Worm (Caenorhabditis elegans): ENCODE measurements around the gene mls-2.

The mls-2 gene

ce11 chrX:4794062-4794461, 32.6 kb upstream of the mls-2 start (continued):
- TF ChIP-seq nhr-80 (tag; optimal IDR thresholded peaks at IDR 0.05) (peak; percentile 96), dox-1 (GFP tag; IDR thresholded peaks at IDR 0.05) (peak; percentile 61), hmg-20 (GFP tag; IDR thresholded peaks at IDR 0.05) (no peak), snpc-3.4 (tag; optimal IDR thresholded peaks at IDR 0.05) (no peak), K11D2.4 (GFP tag; IDR thresholded peaks at IDR 0.05) (no peak), ets-4 (GFP tag; optimal IDR thresholded peaks at IDR 0.05) (peak; percentile 31), ztf-22 (GFP tag; optimal IDR thresholded peaks at IDR 0.05) (peak; percentile 89), lsy-27 (tag; optimal IDR thresholded peaks at IDR 0.05; ENCODE audit: borderline replicate concordance, insufficient read depth) (no peak), nhr-90 (tag; optimal IDR thresholded peaks at IDR 0.05) (peak; percentile 51), F55B11.4 (tag; optimal IDR thresholded peaks at IDR 0.05; ENCODE audit: borderline replicate concordance, insufficient read depth) (no peak), egrh-3 (GFP tag; IDR thresholded peaks at IDR 0.05) (no peak), zim-3 (tag; optimal IDR thresholded peaks at IDR 0.05) (no peak), nfyb-1 (GFP tag; IDR thresholded peaks at IDR 0.05) (peak; percentile 65; the same call in 1 of the 2 replicates), snpc-1.1 (tag; optimal IDR thresholded peaks at IDR 0.05; ENCODE audit: insufficient read depth) (no peak), tbx-9 (tag; optimal IDR thresholded peaks at IDR 0.05; ENCODE audit: borderline replicate concordance) (no peak), nfya-2 (GFP tag; IDR thresholded peaks at IDR 0.05) (no peak), B0336.3 (GFP tag; IDR thresholded peaks at IDR 0.05) (peak; percentile 68), hmg-1.2 (GFP tag; IDR thresholded peaks at IDR 0.05) (peak; percentile 47)

ce11 chrX:4792979-4793378, 31.5 kb upstream of the mls-2 start, which contains the start of gene F43C9.1:
F43C9.1 (plus strand) TSS chrX:4793279.
- TF ChIP-seq zim-3 (tag; optimal IDR thresholded peaks at IDR 0.05) (no peak), nhr-80 (tag; optimal IDR thresholded peaks at IDR 0.05) (peak; percentile 24)

- TF ChIP-seq lin-26 (GFP tag; IDR thresholded peaks at IDR 0.05) = no peak
- TF ChIP-seq Y79H2A.3 (GFP tag; conservative IDR thresholded peaks at IDR 0.05) = no peak
- no peak for TF ChIP-seq zim-3 (tag; optimal IDR thresholded peaks at IDR 0.05)
- no peak for TF ChIP-seq let-526 (GFP tag; IDR thresholded peaks at IDR 0.05)
- no peak for TF ChIP-seq F55B11.4 (tag; optimal IDR thresholded peaks at IDR 0.05; ENCODE audit: borderline replicate concordance, insufficient read depth)
- no peak for TF ChIP-seq athp-1 (tag; optimal IDR thresholded peaks at IDR 0.05)
- TF ChIP-seq die-1 (tag; optimal IDR thresholded peaks at IDR 0.05) = no peak
- TF ChIP-seq K11D2.4 (GFP tag; IDR thresholded peaks at IDR 0.05) = no peak
- no peak for TF ChIP-seq ceh-40 (GFP tag; IDR thresholded peaks at IDR 0.05)
- no peak for TF ChIP-seq B0261.1 (tag; optimal IDR thresholded peaks at IDR 0.05)
- TF ChIP-seq ceh-79 (tag; optimal IDR thresholded peaks at IDR 0.05) = no peak
- TF ChIP-seq C06A6.2 (GFP tag; conservative IDR thresholded peaks at IDR 0.05) = no peak
- TF ChIP-seq repo-1 (tag; optimal IDR thresholded peaks at IDR 0.05) = no peak
- no peak for TF ChIP-seq attf-6 (GFP tag; IDR thresholded peaks at IDR 0.05)
Measured at ce11 chrX:4790614-4791013, 29.2 kb upstream of the mls-2 start.

ce11 chrX:4788958-4789357, 27.5 kb upstream of the mls-2 start:
- TF ChIP-seq ceh-58 (GFP tag; IDR thresholded peaks at IDR 0.05) (no peak), Y95B8A.8 (GFP tag; IDR thresholded peaks at IDR 0.05) (no peak), Y67H2A.10 (GFP tag; conservative IDR thresholded peaks at IDR 0.05) (no peak), attf-5 (GFP tag; optimal IDR thresholded peaks at IDR 0.05) (peak; percentile 69), nhr-27 (tag; optimal IDR thresholded peaks at IDR 0.05) (no peak), dox-1 (GFP tag; IDR thresholded peaks at IDR 0.05) (no peak), ztf-18 (tag; optimal IDR thresholded peaks at IDR 0.05) (peak; percentile 53), Y53F4B.3 (GFP tag; IDR thresholded peaks at IDR 0.05) (peak; percentile 16; the same call in 1 of the 2 replicates), ekl-4 (GFP tag; IDR thresholded peaks at IDR 0.05) (peak; percentile 81), cebp-2 (GFP tag; IDR thresholded peaks at IDR 0.05) (no peak), fkh-3 (tag; optimal IDR thresholded peaks at IDR 0.05) (peak; percentile 23), hlh-26 (GFP tag; conservative IDR thresholded peaks at IDR 0.05) (no peak), egrh-3 (GFP tag; IDR thresholded peaks at IDR 0.05) (no peak), madf-6 (GFP tag; IDR thresholded peaks at IDR 0.05) (no peak), unc-62 (GFP tag; optimal IDR thresholded peaks at IDR 0.05) (no peak), bed-1 (GFP tag; IDR thresholded peaks at IDR 0.05) (no peak), C17E4.6 (GFP tag; IDR thresholded peaks at IDR 0.05) (0 out of 2 replicates have a peak, but pooled peaks have one; percentile 31), T07F8.4 (tag; optimal IDR thresholded peaks at IDR 0.05) (peak; percentile 61), ztf-22 (GFP tag; optimal IDR thresholded peaks at IDR 0.05) (no peak)

All from whole organism, young adult.